Worm (Caenorhabditis elegans): ENCODE measurements around the gene ent-2.

ent-2 gene

ce11 chrX:15600512-15601117 is at the start of gene ent-2:
TSS of gene ent-2 (plus strand) at chrX:15601067.
- TF ChIP-seq mdl-1 (tag; optimal IDR thresholded peaks at IDR 0.05) (peak in 1 of 2 experiments; percentile 31), C04F5.9 (tag; optimal IDR thresholded peaks at IDR 0.05) (no peak), lin-14 (GFP tag; optimal IDR thresholded peaks at IDR 0.05) (peak; percentile 75), zag-1 (tag; optimal IDR thresholded peaks at IDR 0.05) (no peak), dpl-1 (GFP tag; optimal IDR thresholded peaks at IDR 0.05) (peak in 1 of 3 experiments; percentile 17), snpc-4 (tag; optimal IDR thresholded peaks at IDR 0.05) (no peak), alr-1 (tag; optimal IDR thresholded peaks at IDR 0.05; ENCODE audit: borderline replicate concordance) (no peak), lir-3 (tag; optimal IDR thresholded peaks at IDR 0.05; ENCODE audit: poor library complexity) (no peak), lsy-2 (tag; optimal IDR thresholded peaks at IDR 0.05) (peak in 1 of 2 experiments; percentile 15), mep-1 (tag; optimal IDR thresholded peaks at IDR 0.05) (peak; percentile 13), nhr-85 (tag) (peak; percentile 27), dsc-1 (tag; optimal IDR thresholded peaks at IDR 0.05) (peak; percentile 58), efl-1 (optimal IDR thresholded peaks at IDR 0.05) (peak in 1 of 2 experiments; percentile 9), efl-1 (GFP tag; optimal IDR thresholded peaks at IDR 0.05 in 1 of 2) (peak in 1 of 2 experiments; percentile 85), ceh-82 (tag; optimal IDR thresholded peaks at IDR 0.05) (peak in 1 of 3 experiments; percentile 33), pqm-1 (tag; optimal IDR thresholded peaks at IDR 0.05) (no peak), fkh-8 (tag; optimal IDR thresholded peaks at IDR 0.05) (peak; percentile 86), skn-1 (tag; optimal IDR thresholded peaks at IDR 0.05) (peak; percentile 0)

ce11 chrX:15552024-15552769 is 48.7 kb upstream of the ent-2 start:
- TF ChIP-seq snpc-4 (tag; optimal IDR thresholded peaks at IDR 0.05) (peak; percentile 70), tlp-1 (tag; optimal IDR thresholded peaks at IDR 0.05) (no peak), lin-14 (GFP tag; optimal IDR thresholded peaks at IDR 0.05) (peak; percentile 40)

- peak; percentile 30 for TF ChIP-seq egl-13 (tag; optimal IDR thresholded peaks at IDR 0.05)
- peak; percentile 74 for TF ChIP-seq unc-86 (tag; optimal IDR thresholded peaks at IDR 0.05)
- no peak for TF ChIP-seq skn-1 (tag; optimal IDR thresholded peaks at IDR 0.05)
- TF ChIP-seq lin-14 (GFP tag; optimal IDR thresholded peaks at IDR 0.05), result peak; percentile 44
Measured at ce11 chrX:15554910-15555309, 46.0 kb upstream of the ent-2 start.

- TF ChIP-seq unc-86 (tag; optimal IDR thresholded peaks at IDR 0.05) (peak; percentile 0), nhr-85 (tag) (peak; percentile 54), Y116A8C.19 (tag; optimal IDR thresholded peaks at IDR 0.05; ENCODE audit: borderline replicate concordance) (no peak)
Measured at ce11 chrX:15555529-15555928, 45.3 kb upstream of the ent-2 start.

ce11 chrX:15557849-15558248 is 43.0 kb upstream of the ent-2 start, which contains the start of gene lron-3:
TSS of gene lron-3 (minus strand) at chrX:15557949.
- TF ChIP-seq nhr-237 (tag; optimal IDR thresholded peaks at IDR 0.05), result no peak
- no peak for TF ChIP-seq nhr-11 (tag; optimal IDR thresholded peaks at IDR 0.05)
- TF ChIP-seq snu-23 (GFP tag; optimal IDR thresholded peaks at IDR 0.05), result no peak
- no peak for TF ChIP-seq fkh-10 (GFP tag; optimal IDR thresholded peaks at IDR 0.05)
- TF ChIP-seq nhr-28 (tag; optimal IDR thresholded peaks at IDR 0.05), result no peak
- TF ChIP-seq ceh-63 (GFP tag; optimal IDR thresholded peaks at IDR 0.05), result no peak
- TF ChIP-seq efl-3 (GFP tag; optimal IDR thresholded peaks at IDR 0.05), result no peak
- no peak for TF ChIP-seq nhr-84 (tag; optimal IDR thresholded peaks at IDR 0.05)
- no peak for TF ChIP-seq mef-2 (tag; optimal IDR thresholded peaks at IDR 0.05)
- no peak for TF ChIP-seq aha-1 (tag; optimal IDR thresholded peaks at IDR 0.05)

Data from whole organism, L1 larva.